Worm (Caenorhabditis elegans) whole organism, L1 larva: ENCODE results near the gene nep-26.

Experiments
- ceh-8 ChIP-seq: fragments of 200-800 bp; sonication (Bioruptor generic); optimal IDR thresholded peaks from 2 replicates; lab custom pipeline; 2018; ENCODE audit warnings: mild to moderate bottlenecking, missing genetic modification characterization, moderate library complexity, missing compliant biosample characterization
- ceh-88 ChIP-seq: fragments of 200-800 bp; sonication (Bioruptor generic); IDR thresholded peaks from 2 replicates; pipeline ENCODE4 v1.3.6; 2022; ENCODE audit warnings: missing genetic modification characterization, missing compliant biosample characterization
- nhr-76 ChIP-seq: sonication (generic microtip); optimal IDR thresholded peaks from 2 replicates; lab custom pipeline; 2017; ENCODE audit warnings: missing biosample characterization, missing genetic modification characterization

DNA sequence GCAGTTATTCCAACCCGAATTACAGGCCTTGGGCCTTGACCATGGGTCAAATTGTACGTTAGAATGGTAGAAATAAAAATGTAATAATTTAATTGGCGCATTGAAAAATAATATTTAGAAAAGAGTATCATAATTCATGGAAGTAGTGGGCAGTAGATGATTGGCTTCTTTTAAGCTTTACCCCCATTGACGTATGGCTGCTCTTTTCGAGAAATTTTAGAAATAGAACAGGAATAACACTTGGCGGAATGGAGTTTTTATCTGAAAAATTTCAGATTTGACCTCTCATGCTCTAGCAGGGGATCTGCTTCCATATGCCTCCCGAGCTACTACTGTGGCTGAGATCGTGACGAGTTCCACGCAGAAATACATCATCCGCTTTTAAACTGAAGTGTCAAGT lies 8.8 kb upstream of the nep-26 start, which contains the start of gene gcy-4:
- no peak for TF ChIP-seq ceh-8 (GFP tag; lab: Kevin White, UChicago)
- no peak for TF ChIP-seq nhr-76 (tag; lab: Kevin White, UChicago)
- TF ChIP-seq ceh-88 (GFP tag; lab: Robert Waterston, UW): no peak
